Worm (Caenorhabditis elegans): ENCODE results near the gene paf-2.

Gene paf-2

ce11 chrX:4282380-4282779 is 15.2 kb downstream of the paf-2 start, which contains the start of gene C52B9.19 (continued):
- TF ChIP-seq nhr-111 (GFP tag; optimal IDR thresholded peaks at IDR 0.05) (no peak), mdl-1 (tag; optimal IDR thresholded peaks at IDR 0.05) (no peak), unc-62 (GFP tag; optimal IDR thresholded peaks at IDR 0.05 in 1 of 2) (peak in 1 of 2 experiments; percentile 76), unc-62 (tag; optimal IDR thresholded peaks at IDR 0.05) (no peak), ZK337.2 (GFP tag; IDR thresholded peaks at IDR 0.05) (no peak), hlh-30 (tag; optimal IDR thresholded peaks at IDR 0.05; ENCODE audit: insufficient read depth) (no peak), daf-8 (GFP tag; IDR thresholded peaks at IDR 0.05) (no peak), php-3 (GFP tag; IDR thresholded peaks at IDR 0.05) (0 out of 2 replicates have a peak, but pooled peaks have one; percentile 46), hlh-11 (tag; optimal IDR thresholded peaks at IDR 0.05) (peak; percentile 1), T26A8.4 (GFP tag; IDR thresholded peaks at IDR 0.05) (no peak), nhr-10 (tag; optimal IDR thresholded peaks at IDR 0.05) (no peak), fos-1 (tag; optimal IDR thresholded peaks at IDR 0.05) (no peak), ama-1 (optimal IDR thresholded peaks at IDR 0.05) (no peak), ceh-20 (GFP tag; IDR thresholded peaks at IDR 0.05) (no peak), snpc-1.2 (GFP tag; IDR thresholded peaks at IDR 0.05) (no peak), nhr-6 (tag; optimal IDR thresholded peaks at IDR 0.05) (no peak), ceh-62 (tag; optimal IDR thresholded peaks at IDR 0.05) (no peak), lim-7 (GFP tag; IDR thresholded peaks at IDR 0.05) (no peak), mdt-29 (GFP tag; IDR thresholded peaks at IDR 0.05) (no peak), ceh-82 (tag; optimal IDR thresholded peaks at IDR 0.05) (no peak), Y105C5A.15 (GFP tag; IDR thresholded peaks at IDR 0.05) (no peak), nhr-102 (tag; optimal IDR thresholded peaks at IDR 0.05) (no peak), skn-1 (tag; optimal IDR thresholded peaks at IDR 0.05) (no peak)

DNA sequence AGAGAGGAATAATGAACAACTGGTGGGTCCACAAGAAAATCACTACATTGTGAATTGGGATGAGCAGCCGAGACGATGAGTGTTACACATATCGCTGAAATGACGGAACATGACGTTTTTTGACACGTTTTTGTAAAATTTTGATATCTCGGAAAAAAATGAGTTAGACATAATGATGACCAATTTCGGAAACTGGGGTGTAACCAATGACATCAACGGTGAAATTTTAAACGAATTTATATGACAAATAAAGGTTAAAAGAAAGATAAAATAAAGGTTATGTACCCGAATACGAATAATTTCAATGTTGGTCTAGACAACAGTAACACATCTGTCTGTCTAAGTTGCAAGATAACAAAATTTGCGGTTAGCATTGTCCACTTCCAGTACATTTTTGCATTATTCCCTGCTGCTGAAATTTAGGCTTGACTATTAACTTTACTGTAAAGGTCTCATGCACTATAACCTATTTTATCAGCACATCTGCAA is 18.2 kb downstream of the paf-2 start, which contains the start of the genes twk-28 and ets-9:
Gene twk-28 (minus strand): TSS at position 51 of the 489 bp plus-strand sequence.
Gene ets-9 (plus strand): TSS at position 410 of the 489 bp plus-strand sequence.
- TF ChIP-seq unc-62 (GFP tag; optimal IDR thresholded peaks at IDR 0.05 in 1 of 2) (peak in 1 of 2 experiments; percentile 95), unc-62 (tag; optimal IDR thresholded peaks at IDR 0.05) (no peak), lin-29 (GFP tag; IDR thresholded peaks at IDR 0.05) (no peak), spr-1 (tag; optimal IDR thresholded peaks at IDR 0.05) (no peak), mdt-29 (GFP tag; IDR thresholded peaks at IDR 0.05) (no peak), hlh-30 (tag; optimal IDR thresholded peaks at IDR 0.05; ENCODE audit: insufficient read depth) (no peak), ceh-44 (GFP tag; IDR thresholded peaks at IDR 0.05) (no peak), nhr-10 (tag; optimal IDR thresholded peaks at IDR 0.05) (no peak), madf-9 (GFP tag; conservative IDR thresholded peaks at IDR 0.05) (no peak), F26F4.8 (GFP tag; conservative IDR thresholded peaks at IDR 0.05) (no peak), aha-1 (tag) (peak; percentile 89), lin-1 (GFP tag; IDR thresholded peaks at IDR 0.05) (no peak), hif-1 (tag; optimal IDR thresholded peaks at IDR 0.05) (no peak), mes-2 (tag; optimal IDR thresholded peaks at IDR 0.05; ENCODE audit: poor library complexity, severe bottlenecking) (no peak)

- TF ChIP-seq F10B5.3 (tag; optimal IDR thresholded peaks at IDR 0.05) (no peak), madf-5 (GFP tag; IDR thresholded peaks at IDR 0.05) (no peak)
These were observed 23.4 kb downstream of the paf-2 start, which contains the start of gene mec-18 for ce11 chrX:4274116-4274515. TSS of gene mec-18 (minus strand) at chrX:4274216.

DNA sequence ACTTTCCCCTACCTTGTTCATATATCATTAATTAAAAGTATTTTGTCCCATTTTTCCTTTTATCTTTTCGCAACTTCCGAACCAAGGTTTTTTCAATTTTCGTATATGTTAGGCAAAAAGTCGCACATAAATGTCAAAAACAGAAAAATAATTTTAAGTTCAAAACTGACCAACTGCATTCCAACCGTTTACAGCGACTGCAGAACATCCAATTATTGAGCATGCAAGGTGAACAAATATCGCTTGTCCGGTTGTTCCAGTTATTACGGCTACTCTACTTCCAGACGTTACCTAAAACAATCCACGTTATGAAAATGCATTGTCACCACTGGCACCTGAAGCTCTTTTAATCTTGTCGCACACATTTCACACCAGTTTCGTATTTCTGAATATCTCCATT is 23.9 kb downstream of the paf-2 start, which contains the start of gene C52B9.10:
Gene C52B9.10 (plus strand): TSS at position 301 of the 400 bp plus-strand sequence.
- TF ChIP-seq lim-7 (GFP tag; IDR thresholded peaks at IDR 0.05), result no peak
- no peak for TF ChIP-seq Y105C5A.15 (GFP tag; IDR thresholded peaks at IDR 0.05)
- no peak for TF ChIP-seq T26A8.4 (GFP tag; IDR thresholded peaks at IDR 0.05)
- TF ChIP-seq tra-1 (GFP tag; IDR thresholded peaks at IDR 0.05), result no peak
- TF ChIP-seq pqm-1 (tag; optimal IDR thresholded peaks at IDR 0.05), result no peak
- no peak for TF ChIP-seq mdt-29 (GFP tag; IDR thresholded peaks at IDR 0.05)
- no peak for TF ChIP-seq rbr-2 (tag; optimal IDR thresholded peaks at IDR 0.05)
- no peak for TF ChIP-seq D1046.2 (GFP tag; IDR thresholded peaks at IDR 0.05)
- no peak for TF ChIP-seq unc-62 (GFP tag; optimal IDR thresholded peaks at IDR 0.05 in 1 of 2)
- no peak for TF ChIP-seq unc-62 (tag; optimal IDR thresholded peaks at IDR 0.05)
- TF ChIP-seq zip-11 (GFP tag; IDR thresholded peaks at IDR 0.05), result no peak
- no peak for TF ChIP-seq tag-97 (GFP tag; IDR thresholded peaks at IDR 0.05)
- TF ChIP-seq ZK546.5 (tag; optimal IDR thresholded peaks at IDR 0.05), result no peak
- no peak for TF ChIP-seq ctbp-1 (GFP tag; IDR thresholded peaks at IDR 0.05)
- no peak for TF ChIP-seq unc-39 (tag; optimal IDR thresholded peaks at IDR 0.05)

All from whole organism, L4 larva.